Fruit fly (Drosophila melanogaster): ENCODE results near the gene cno.

DNA sequence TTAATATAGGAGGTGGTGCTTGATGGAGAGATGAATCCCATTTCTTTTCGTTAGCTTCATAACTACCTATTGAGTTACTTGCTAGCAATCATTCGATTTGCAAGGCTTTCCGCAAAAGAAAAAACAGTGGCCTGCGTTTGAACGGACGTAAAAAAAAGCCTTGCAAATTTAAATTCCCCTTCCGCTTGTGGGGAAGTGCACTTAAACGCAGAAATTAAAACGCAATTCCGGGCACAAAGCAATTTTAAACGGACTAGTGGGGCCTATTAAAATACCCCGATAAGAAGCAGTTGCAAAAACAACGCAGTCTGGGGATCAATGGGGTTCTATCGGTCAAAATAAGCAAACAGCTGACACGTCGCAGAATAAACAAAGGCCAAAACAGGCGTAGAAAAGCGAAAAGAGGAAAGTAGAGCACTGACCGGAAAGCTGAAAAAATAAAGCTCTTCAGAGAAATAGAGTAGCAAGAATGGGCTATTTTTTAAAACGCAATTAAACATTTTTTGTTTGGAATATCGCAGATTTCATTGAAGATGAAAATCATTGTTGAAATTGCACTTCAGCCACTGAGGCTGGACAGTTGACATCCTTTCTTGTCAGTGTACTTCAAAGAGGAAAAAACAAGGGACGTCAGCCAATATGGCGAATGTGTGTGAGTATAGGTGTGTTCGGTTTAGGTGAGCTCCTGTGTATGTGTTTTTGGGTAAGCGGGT lies 33.4 kb upstream of the cno start:
- TF ChIP-seq usp (GFP tag; optimal IDR thresholded peaks at IDR 0.05) = no peak
- no peak for TF ChIP-seq pan (optimal IDR thresholded peaks at IDR 0.05)
- TF ChIP-seq CG8478 (optimal IDR thresholded peaks at IDR 0.05) = no peak
- no peak for TF ChIP-seq psq (optimal IDR thresholded peaks at IDR 0.05)
